Fruit fly (Drosophila melanogaster): ENCODE measurements around the gene Tmtc1.

Tmtc1 gene

dm6 chr2L:2759654-2760053, 82.1 kb downstream of the Tmtc1 start, which contains the start of the genes HemK2, Snapin and Tnpo-SR (continued):
- peak; percentile 76 for TF ChIP-seq CG18011 (GFP tag; optimal IDR thresholded peaks at IDR 0.05)
- TF ChIP-seq org-1 (GFP tag; optimal IDR thresholded peaks at IDR 0.05) = peak; percentile 55
- peak; percentile 96 for TF ChIP-seq CG13894 (tag; optimal IDR thresholded peaks at IDR 0.05)
- TF ChIP-seq CkIIα-i1 (GFP tag; IDR thresholded peaks at IDR 0.05) = no peak
- peak; percentile 68 for TF ChIP-seq CG12219 (GFP tag; optimal IDR thresholded peaks at IDR 0.05)
- TF ChIP-seq CG2712 (tag; optimal IDR thresholded peaks at IDR 0.05) = peak; percentile 95
- peak; percentile 78 for TF ChIP-seq oc (tag; optimal IDR thresholded peaks at IDR 0.05)
- TF ChIP-seq CG12391 (tag; optimal IDR thresholded peaks at IDR 0.05) = peak; percentile 96
- TF ChIP-seq Abd-B (GFP tag; optimal IDR thresholded peaks at IDR 0.05) = peak; percentile 95
- TF ChIP-seq p53 (GFP tag; optimal IDR thresholded peaks at IDR 0.05) = no peak
- peak; percentile 90 for TF ChIP-seq Taf1 (GFP tag; IDR thresholded peaks at IDR 0.05)
- peak; percentile 41 for TF ChIP-seq grn (GFP tag; optimal IDR thresholded peaks at IDR 0.05)
- peak; percentile 88 for TF ChIP-seq CG15514 (GFP tag; optimal IDR thresholded peaks at IDR 0.05)
- peak; percentile 84 for TF ChIP-seq fd96Cb (tag; optimal IDR thresholded peaks at IDR 0.05)
- TF ChIP-seq Antp (GFP tag; optimal IDR thresholded peaks at IDR 0.05) = peak; percentile 82
- TF ChIP-seq Fer2 (tag; optimal IDR thresholded peaks at IDR 0.05) = peak; percentile 91
- peak; percentile 70; the same call in 1 of the 2 replicates for TF ChIP-seq Poxn (GFP tag; IDR thresholded peaks at IDR 0.05)
- TF ChIP-seq CG1832 (GFP tag; optimal IDR thresholded peaks at IDR 0.05) = no peak
- TF ChIP-seq hth (optimal IDR thresholded peaks at IDR 0.05) = no peak
- peak; percentile 93 for TF ChIP-seq H2.0 (GFP tag; IDR thresholded peaks at IDR 0.05)
- TF ChIP-seq nau (GFP tag; optimal IDR thresholded peaks at IDR 0.05) = peak; percentile 77
- TF ChIP-seq ato (GFP tag; IDR thresholded peaks at IDR 0.05; ENCODE audit: partially characterized antibody) = peak; percentile 76
- peak; percentile 83 for TF ChIP-seq Camta (GFP tag; optimal IDR thresholded peaks at IDR 0.05)
- peak; percentile 85 for TF ChIP-seq slou (GFP tag; optimal IDR thresholded peaks at IDR 0.05)
- TF ChIP-seq CTCF (GFP tag; optimal IDR thresholded peaks at IDR 0.05) = peak; percentile 25
- peak; percentile 97 for TF ChIP-seq vvl (GFP tag; IDR thresholded peaks at IDR 0.05)
- no peak for TF ChIP-seq jing (GFP tag; optimal IDR thresholded peaks at IDR 0.05)
- TF ChIP-seq MESR4 (GFP tag; optimal IDR thresholded peaks at IDR 0.05) = peak; percentile 47
- peak; percentile 93 for TF ChIP-seq CG14441 (GFP tag; IDR thresholded peaks at IDR 0.05)
- peak; percentile 91 for TF ChIP-seq Hr3 (GFP tag; optimal IDR thresholded peaks at IDR 0.05)
- TF ChIP-seq CG10321 (GFP tag; IDR thresholded peaks at IDR 0.05) = peak; percentile 47; the same call in 1 of the 2 replicates
- peak; percentile 97 for TF ChIP-seq knrl (GFP tag; IDR thresholded peaks at IDR 0.05; ENCODE audit: partially characterized antibody)
- peak; percentile 67 for TF ChIP-seq Atf-2 (GFP tag; optimal IDR thresholded peaks at IDR 0.05)
- TF ChIP-seq CG3838 (GFP tag; optimal IDR thresholded peaks at IDR 0.05) = peak; percentile 80
- peak; percentile 81 for TF ChIP-seq ERR (GFP tag; optimal IDR thresholded peaks at IDR 0.05)
- peak; percentile 94 for TF ChIP-seq vnd (GFP tag; IDR thresholded peaks at IDR 0.05; ENCODE audit: partially characterized antibody)
- peak; percentile 93 for TF ChIP-seq Hmr (GFP tag; optimal IDR thresholded peaks at IDR 0.05)
- TF ChIP-seq gro (GFP tag; optimal IDR thresholded peaks at IDR 0.05) = peak; percentile 91
- peak; percentile 78 for TF ChIP-seq cas (GFP tag; IDR thresholded peaks at IDR 0.05)
- TF ChIP-seq NC2α (GFP tag; optimal IDR thresholded peaks at IDR 0.05) = no peak
- TF ChIP-seq usp (GFP tag; optimal IDR thresholded peaks at IDR 0.05) = no peak
- peak; percentile 82 for TF ChIP-seq ems (GFP tag; optimal IDR thresholded peaks at IDR 0.05)
- peak; percentile 98 for TF ChIP-seq row (GFP tag; IDR thresholded peaks at IDR 0.05)
- peak; percentile 56; the same call in 1 of the 3 replicates for TF ChIP-seq sr (GFP tag; IDR thresholded peaks at IDR 0.05)
- peak; percentile 81 for TF ChIP-seq toy (GFP tag; IDR thresholded peaks at IDR 0.05)
- peak; percentile 79 for TF ChIP-seq scrt (GFP tag; optimal IDR thresholded peaks at IDR 0.05)
- TF ChIP-seq Lpt (GFP tag; optimal IDR thresholded peaks at IDR 0.05) = no peak
- peak; percentile 83 for TF ChIP-seq Nf-YA (GFP tag; IDR thresholded peaks at IDR 0.05)
- peak; percentile 89 for TF ChIP-seq CG14050 (GFP tag; IDR thresholded peaks at IDR 0.05)
- TF ChIP-seq ash1 (GFP tag; optimal IDR thresholded peaks at IDR 0.05) = peak; percentile 26
- TF ChIP-seq CG4360 (GFP tag; IDR thresholded peaks at IDR 0.05) = peak; percentile 50
- TF ChIP-seq sens (GFP tag) = peak; percentile 96
- peak; percentile 92 for TF ChIP-seq CG6689 (GFP tag; IDR thresholded peaks at IDR 0.05)
